Fruit fly (Drosophila melanogaster) Kc167 (cell line): ENCODE results near the gene Gr22b.

Source experiments
- Myc ChIP-seq: fragments of >200 bp; optimal IDR thresholded peaks from 2 replicates; lab custom pipeline; 2017; ENCODE audit warnings: missing external identifiers
- h ChIP-seq: fragments of >200 bp; optimal IDR thresholded peaks from 3 replicates; lab custom pipeline; 2018; ENCODE audit warnings: missing external identifiers
- insv ChIP-seq: fragments of >200 bp; optimal IDR thresholded peaks from 3 replicates; lab custom pipeline; 2018; ENCODE audit warnings: missing external identifiers
- ttk ChIP-seq: sonication (Bioruptor generic); optimal IDR thresholded peaks from 2 replicates; lab custom pipeline; 2017; ENCODE audit warnings: missing external identifiers

- no peak for TF ChIP-seq Myc (lab: Kevin White, UChicago)
- TF ChIP-seq insv (lab: Kevin White, UChicago) = no peak
- no peak for TF ChIP-seq ttk (lab: Kevin White, UChicago)
- TF ChIP-seq h = no peak
These were observed 43.2 kb upstream of the Gr22b start, which contains the start of gene wry for dm6 chr2L:1836238-1836637.
